Worm (Caenorhabditis elegans): Measurements from ENCODE around the gene nfyc-1.

Gene nfyc-1

ce11 chrII:39437-39836 is 4.3 kb upstream of the nfyc-1 start, which contains the start of gene spp-24:
TSS of gene spp-24 (minus strand) at chrII:39537.
- no peak for TF ChIP-seq hlh-15 (tag; optimal IDR thresholded peaks at IDR 0.05)

ce11 chrII:41914-42313 is 1.8 kb upstream of the nfyc-1 start, which contains the start of gene F23F1.10:
TSS of gene F23F1.10 (minus strand) at chrII:41982.
- TF ChIP-seq unc-3 (GFP tag; conservative IDR thresholded peaks at IDR 0.05): no peak
- TF ChIP-seq unc-3 (tag; optimal IDR thresholded peaks at IDR 0.05): no peak
- TF ChIP-seq dmd-4 (tag; optimal IDR thresholded peaks at IDR 0.05; ENCODE audit: borderline replicate concordance): no peak
- TF ChIP-seq K02D7.2 (tag; optimal IDR thresholded peaks at IDR 0.05): no peak
- TF ChIP-seq ztf-16 (tag; optimal IDR thresholded peaks at IDR 0.05): no peak
- TF ChIP-seq ceh-31 (tag; optimal IDR thresholded peaks at IDR 0.05): no peak
- no peak for TF ChIP-seq hlh-15 (tag; optimal IDR thresholded peaks at IDR 0.05)
- no peak for TF ChIP-seq elt-4 (tag; optimal IDR thresholded peaks at IDR 0.05)
- no peak for TF ChIP-seq nhr-11 (tag; optimal IDR thresholded peaks at IDR 0.05)
- no peak for TF ChIP-seq lin-11 (tag; optimal IDR thresholded peaks at IDR 0.05)
- TF ChIP-seq pha-4 (tag; optimal IDR thresholded peaks at IDR 0.05): no peak
- no peak for TF ChIP-seq sox-2 (GFP tag; IDR thresholded peaks at IDR 0.05)
- no peak for TF ChIP-seq pat-9 (tag; optimal IDR thresholded peaks at IDR 0.05)
- TF ChIP-seq C08G9.2 (tag; optimal IDR thresholded peaks at IDR 0.05): no peak
- TF ChIP-seq unc-86 (tag; optimal IDR thresholded peaks at IDR 0.05): no peak
- no peak for TF ChIP-seq dve-1 (tag; optimal IDR thresholded peaks at IDR 0.05)
- TF ChIP-seq Y22D7AL.16 (tag; optimal IDR thresholded peaks at IDR 0.05): no peak
- no peak for TF ChIP-seq sox-4 (tag; optimal IDR thresholded peaks at IDR 0.05)
- no peak for TF ChIP-seq ceh-22 (tag; optimal IDR thresholded peaks at IDR 0.05)
- no peak for TF ChIP-seq ceh-30 (tag; optimal IDR thresholded peaks at IDR 0.05)
- TF ChIP-seq elt-2 (tag; optimal IDR thresholded peaks at IDR 0.05): no peak

- TF ChIP-seq elt-4 (tag; optimal IDR thresholded peaks at IDR 0.05): no peak
- no peak for TF ChIP-seq hlh-15 (tag; optimal IDR thresholded peaks at IDR 0.05)
- TF ChIP-seq nfya-1 (tag; optimal IDR thresholded peaks at IDR 0.05): no peak
These were observed 1.0 kb downstream of the nfyc-1 start, which contains the start of gene rpoa-49 for ce11 chrII:44740-45139. TSS of gene rpoa-49 (plus strand) at chrII:45040.

- TF ChIP-seq gmeb-2 (tag; optimal IDR thresholded peaks at IDR 0.05) (no peak), ceh-45 (GFP tag; IDR thresholded peaks at IDR 0.05) (no peak), ttx-3 (tag; optimal IDR thresholded peaks at IDR 0.05) (no peak), zip-5 (tag; optimal IDR thresholded peaks at IDR 0.05) (no peak), ceh-18 (tag; optimal IDR thresholded peaks at IDR 0.05) (no peak), pros-1 (tag; optimal IDR thresholded peaks at IDR 0.05) (no peak), K02D7.2 (tag; optimal IDR thresholded peaks at IDR 0.05) (no peak), madf-2 (tag; optimal IDR thresholded peaks at IDR 0.05) (no peak), sox-4 (tag; optimal IDR thresholded peaks at IDR 0.05) (no peak), dmd-4 (tag; optimal IDR thresholded peaks at IDR 0.05; ENCODE audit: borderline replicate concordance) (no peak), nfya-1 (tag; optimal IDR thresholded peaks at IDR 0.05) (no peak), ref-2 (tag; optimal IDR thresholded peaks at IDR 0.05) (no peak), T23F11.4 (GFP tag; optimal IDR thresholded peaks at IDR 0.05) (no peak), fax-1 (tag; optimal IDR thresholded peaks at IDR 0.05) (no peak), fkh-6 (tag; optimal IDR thresholded peaks at IDR 0.05) (no peak), Y22D7AL.16 (tag; optimal IDR thresholded peaks at IDR 0.05) (no peak), hlh-15 (tag; optimal IDR thresholded peaks at IDR 0.05) (no peak), tbx-7 (tag; optimal IDR thresholded peaks at IDR 0.05) (no peak), npax-4 (tag; optimal IDR thresholded peaks at IDR 0.05) (no peak), pha-4 (tag; optimal IDR thresholded peaks at IDR 0.05) (no peak)
These were observed 2.4 kb downstream of the nfyc-1 start, which contains the start of gene rpt-4 for ce11 chrII:46116-46515. TSS of gene rpt-4 (minus strand) at chrII:46216.

- TF ChIP-seq lim-6 (tag; optimal IDR thresholded peaks at IDR 0.05): no peak
- TF ChIP-seq ceh-45 (GFP tag; IDR thresholded peaks at IDR 0.05): no peak
- TF ChIP-seq hlh-15 (tag; optimal IDR thresholded peaks at IDR 0.05): no peak
- TF ChIP-seq sox-4 (tag; optimal IDR thresholded peaks at IDR 0.05): no peak
- TF ChIP-seq ceh-34 (tag; optimal IDR thresholded peaks at IDR 0.05): no peak
- no peak for TF ChIP-seq pqm-1 (tag; optimal IDR thresholded peaks at IDR 0.05)
- TF ChIP-seq sdc-2 (tag; optimal IDR thresholded peaks at IDR 0.05): no peak
- no peak for TF ChIP-seq pros-1 (tag; optimal IDR thresholded peaks at IDR 0.05)
- no peak for TF ChIP-seq eyg-1 (tag; optimal IDR thresholded peaks at IDR 0.05)
These were observed 3.6 kb downstream of the nfyc-1 start, which contains the start of gene C23H3.5 for ce11 chrII:47280-47679. TSS of gene C23H3.5 (plus strand) at chrII:47580.
